Fruit fly (Drosophila melanogaster) whole organism, embryonic: ENCODE measurements around the gene Traf-like.

Experiments used
- CG12391 ChIP-seq: fragments of 200-800 bp; sonication (Bioruptor generic); optimal IDR thresholded peaks from 3 replicates; lab custom pipeline; 2018; ENCODE audit warnings: missing biosample characterization, mild to moderate bottlenecking, missing genetic modification characterization, moderate library complexity
- CG14860 ChIP-seq: fragments of 200-800 bp; sonication (Bioruptor generic); IDR thresholded peaks from 3 replicates; pipeline ENCODE4 v1.3.6; 2022; ENCODE audit warnings: missing biosample characterization, missing genetic modification characterization; ENCODE audit not compliant: partially characterized antibody
- CG15269 ChIP-seq: fragments of 200-800 bp; sonication (Bioruptor generic); optimal IDR thresholded peaks from 2 replicates; lab custom pipeline; 2018; ENCODE audit warnings: missing biosample characterization, mild to moderate bottlenecking, missing genetic modification characterization, moderate library complexity
- CG16813 ChIP-seq: fragments of 200-800 bp; sonication (Bioruptor generic); IDR thresholded peaks from 3 replicates; pipeline ENCODE4 v1.3.6; 2022; ENCODE audit warnings: missing biosample characterization, missing genetic modification characterization; ENCODE audit not compliant: partially characterized antibody
- CG3726 ChIP-seq: fragments of 200-800 bp; sonication (Bioruptor generic); IDR thresholded peaks from 3 replicates; pipeline ENCODE4, ENCODE4 v1.3.6; 2022; ENCODE audit warnings: missing biosample characterization, missing genetic modification characterization
- CG7963 ChIP-seq: fragments of 200-800 bp; sonication (Bioruptor generic); IDR thresholded peaks from 3 replicates; pipeline ENCODE4 v1.3.6; 2022; ENCODE audit warnings: missing biosample characterization, missing genetic modification characterization; ENCODE audit not compliant: partially characterized antibody
- CG8359 ChIP-seq: fragments of 200-800 bp; sonication (Bioruptor generic); optimal IDR thresholded peaks from 2 replicates; lab custom pipeline; 2017; ENCODE audit warnings: missing biosample characterization, mild to moderate bottlenecking, missing genetic modification characterization, borderline replicate concordance
- CG8388 ChIP-seq: fragments of 200-800 bp; sonication (Bioruptor generic); optimal IDR thresholded peaks from 2 replicates; lab custom pipeline; 2019; ENCODE audit warnings: missing biosample characterization, mild to moderate bottlenecking, missing genetic modification characterization, moderate library complexity
- D ChIP-seq, 2 experiments: fragments of 200-800 bp in 1 of 2; fragments of >200 bp in 1 of 2; sonication (Bioruptor generic) in 1 of 2; optimal IDR thresholded peaks; 2 replicates in 1 of 2; 3 replicates in 1 of 2; lab custom pipeline; 2017; ENCODE audit warnings: mild to moderate bottlenecking in 1 of 2, missing biosample characterization in 1 of 2, missing genetic modification characterization in 1 of 2, missing genetic modification reagents in 1 of 2
- Dref ChIP-seq: fragments of 200-800 bp; sonication (Bioruptor generic); IDR thresholded peaks from 2 replicates; pipeline ENCODE4 v1.3.6; 2022; ENCODE audit warnings: missing biosample characterization, missing genetic modification characterization
- HLH4C ChIP-seq: fragments of 200-800 bp; sonication (Bioruptor generic); IDR thresholded peaks from 3 replicates; pipeline ENCODE4 v1.3.6; 2022; ENCODE audit warnings: missing biosample characterization, missing genetic modification characterization; ENCODE audit not compliant: partially characterized antibody
- Hey ChIP-seq: fragments of 200-800 bp; sonication (Bioruptor generic); optimal IDR thresholded peaks from 3 replicates; lab custom pipeline; 2018; ENCODE audit warnings: missing biosample characterization, mild to moderate bottlenecking, missing genetic modification characterization
- Lhr ChIP-seq: fragments of 200-800 bp; sonication (Bioruptor generic); optimal IDR thresholded peaks from 3 replicates; lab custom pipeline; 2017; ENCODE audit warnings: mild to moderate bottlenecking, missing biosample characterization, missing genetic modification reagents, missing genetic modification characterization
- Lim3 ChIP-seq: fragments of 200-800 bp; sonication (Bioruptor generic); IDR thresholded peaks from 2 replicates; pipeline ENCODE4 v1.3.6; 2022; ENCODE audit warnings: missing biosample characterization, missing genetic modification characterization
- Neu2 ChIP-seq: fragments of 200-800 bp; sonication (Bioruptor generic); optimal IDR thresholded peaks from 3 replicates; lab custom pipeline; 2016; ENCODE audit warnings: missing biosample characterization, missing genetic modification characterization, borderline replicate concordance
- Scr ChIP-seq: fragments of 200-800 bp; sonication (Bioruptor generic); IDR thresholded peaks from 2 replicates; pipeline ENCODE4 v1.3.6; 2022; ENCODE audit warnings: missing biosample characterization, missing genetic modification characterization; ENCODE audit not compliant: partially characterized antibody
- Xrp1 ChIP-seq: fragments of 200-800 bp; sonication (Bioruptor generic); IDR thresholded peaks from 2 replicates; pipeline ENCODE4 v1.3.6; 2022; ENCODE audit warnings: missing biosample characterization, missing genetic modification characterization
- caup ChIP-seq: fragments of 200-800 bp; sonication (Bioruptor generic); optimal IDR thresholded peaks from 3 replicates; lab custom pipeline; 2017; ENCODE audit warnings: missing biosample characterization, mild to moderate bottlenecking, missing genetic modification characterization, moderate library complexity; ENCODE audit not compliant: severe bottlenecking
- dpn ChIP-seq, 2 experiments: fragments of 200-800 bp; sonication (Bioruptor generic); optimal IDR thresholded peaks; 3 replicates each; lab custom pipeline; 2016; ENCODE audit warnings: missing biosample characterization in 2 of 2, missing genetic modification characterization in 2 of 2
- eve ChIP-seq, 2 experiments: fragments of >200 bp; optimal IDR thresholded peaks; 2 replicates each; lab custom pipeline; 2017; ENCODE audit warnings: missing biosample characterization in 2 of 2, missing genetic modification characterization in 2 of 2
- fd96Cb ChIP-seq: fragments of 200-800 bp; sonication (Bioruptor generic); optimal IDR thresholded peaks from 2 replicates; lab custom pipeline; 2018; ENCODE audit warnings: missing biosample characterization, mild to moderate bottlenecking, missing genetic modification characterization, moderate library complexity
- fru ChIP-seq: fragments of >200 bp; optimal IDR thresholded peaks from 2 replicates; lab custom pipeline; 2017
- ind ChIP-seq: fragments of 200-800 bp; sonication (Bioruptor generic); optimal IDR thresholded peaks from 3 replicates; lab custom pipeline; 2016; ENCODE audit warnings: missing biosample characterization, missing genetic modification characterization
- inv ChIP-seq: fragments of 200-800 bp; sonication (Bioruptor generic); IDR thresholded peaks from 2 replicates; pipeline ENCODE4 v1.3.6; 2022; ENCODE audit warnings: missing biosample characterization, missing genetic modification characterization; ENCODE audit not compliant: partially characterized antibody
- lola ChIP-seq, 3 experiments: fragments of >200 bp in 2 of 3; fragments of 200-800 bp in 1 of 3; sonication (Bioruptor generic) in 1 of 3; optimal IDR thresholded peaks; 2 replicates each; lab custom pipeline; 2017 to 2019; ENCODE audit warnings: missing biosample characterization in 3 of 3, missing genetic modification characterization in 3 of 3, mild to moderate bottlenecking in 1 of 3, moderate library complexity in 1 of 3
- nerfin-2 ChIP-seq: fragments of 200-800 bp; sonication (Bioruptor generic); IDR thresholded peaks from 2 replicates; pipeline ENCODE4 v1.3.6; 2022; ENCODE audit warnings: missing biosample characterization, missing genetic modification characterization; ENCODE audit not compliant: partially characterized antibody
- pan ChIP-seq, 4 experiments: fragments of >200 bp in 3 of 4; fragments of 200-800 bp in 1 of 4; sonication (Bioruptor generic) in 1 of 4; optimal IDR thresholded peaks in 3 of 4; IDR thresholded peaks in 1 of 4; 2 replicates each; pipeline versions ENCODE4 v1.3.6 to Lab custom; 2017 to 2022; ENCODE audit warnings: missing biosample characterization in 2 of 4, missing genetic modification characterization in 2 of 4, mixed read lengths in 1 of 4
- phol ChIP-seq: fragments of 200-800 bp; sonication (Bioruptor generic); optimal IDR thresholded peaks from 3 replicates; lab custom pipeline; 2018; ENCODE audit warnings: missing biosample characterization, mild to moderate bottlenecking, missing genetic modification characterization, moderate library complexity
- prd ChIP-seq, 3 experiments: fragments of >200 bp in 2 of 3; fragments of 200-800 bp in 1 of 3; sonication (Bioruptor generic) in 1 of 3; optimal IDR thresholded peaks in 2 of 3; IDR thresholded peaks in 1 of 3; 2 replicates in 2 of 3; 3 replicates in 1 of 3; pipeline versions ENCODE4 v1.3.6 to Lab custom; 2017 to 2022; ENCODE audit warnings: missing biosample characterization in 1 of 3, missing genetic modification characterization in 1 of 3
- tgo ChIP-seq: fragments of 200-800 bp; sonication (Bioruptor generic); IDR thresholded peaks from 3 replicates; pipeline ENCODE4 v1.3.6; 2022; ENCODE audit warnings: missing biosample characterization, missing genetic modification characterization
- tna ChIP-seq: fragments of 200-800 bp; sonication (Bioruptor generic); IDR thresholded peaks from 2 replicates; pipeline ENCODE4 v1.3.6; 2022; ENCODE audit warnings: missing biosample characterization, missing genetic modification characterization; ENCODE audit not compliant: partially characterized antibody
- twi ChIP-seq: fragments of 200-800 bp; optimal IDR thresholded peaks from 2 replicates; lab custom pipeline; 2019; ENCODE audit warnings: missing biosample characterization, mild to moderate bottlenecking, missing genetic modification characterization, moderate library complexity
- usp ChIP-seq: fragments of >200 bp; optimal IDR thresholded peaks from 2 replicates; lab custom pipeline; 2017; ENCODE audit warnings: missing biosample characterization, missing genetic modification characterization

Traf-like gene

dm6 chrX:16414451-16415368, at the start of gene Traf-like (continued):
- TF ChIP-seq CG15269 (tag; lab: Kevin White, UChicago): peak; percentile 23
- peak; percentile 78 for TF ChIP-seq Neu2 (GFP tag; lab: Kevin White, UChicago)
- no peak for TF ChIP-seq prd (optimal IDR thresholded peaks at IDR 0.05; lab: Kevin White, UChicago)
- peak; percentile 8; the same call in 1 of the 3 replicates for TF ChIP-seq prd (GFP tag; IDR thresholded peaks at IDR 0.05; lab: Robert Waterston, UW)
- TF ChIP-seq phol: peak; percentile 23
- no peak for TF ChIP-seq caup (GFP tag; lab: Kevin White, UChicago)
- TF ChIP-seq CG8388: peak; percentile 1
- no peak for TF ChIP-seq ind (GFP tag; lab: Kevin White, UChicago)
- no peak for TF ChIP-seq eve (GFP tag; optimal IDR thresholded peaks at IDR 0.05; lab: Kevin White, UChicago)
- TF ChIP-seq Hey (tag; lab: Kevin White, UChicago): peak; percentile 23
- TF ChIP-seq twi (tag; lab: Kevin White, UChicago): no peak
- no peak for TF ChIP-seq lola (GFP tag; optimal IDR thresholded peaks at IDR 0.05; lab: Kevin White, UChicago)
- no peak for TF ChIP-seq CG8359 (GFP tag; lab: Kevin White, UChicago)
- TF ChIP-seq Lhr (GFP tag; lab: Kevin White, UChicago): no peak
- peak; percentile 50; the same call in 2 of the 3 replicates for TF ChIP-seq tgo (GFP tag; lab: Robert Waterston, UW)

- TF ChIP-seq nerfin-2 (GFP tag; lab: Robert Waterston, UW) (peak; percentile 43), fru (lab: Kevin White, UChicago) (no peak), Lim3 (no peak), dpn (GFP tag; optimal IDR thresholded peaks at IDR 0.05; lab: Kevin White, UChicago) (no peak), Scr (GFP tag; lab: Robert Waterston, UW) (peak; percentile 23), CG16813 (GFP tag; lab: Robert Waterston, UW) (peak; percentile 26; the same call in 1 of the 3 replicates), CG14860 (GFP tag; lab: Robert Waterston, UW) (peak; percentile 50; the same call in 2 of the 3 replicates), HLH4C (GFP tag; lab: Robert Waterston, UW) (peak; percentile 55; the same call in 2 of the 3 replicates), inv (GFP tag; lab: Robert Waterston, UW) (peak; percentile 36; the same call in 1 of the 2 replicates), CG7963 (peak; percentile 52; the same call in 2 of the 3 replicates), tna (peak; percentile 41; the same call in 1 of the 2 replicates), CG12391 (tag; lab: Kevin White, UChicago) (no peak), fd96Cb (no peak), Xrp1 (GFP tag; lab: Robert Waterston, UW) (no peak), Dref (no peak), pan (optimal IDR thresholded peaks at IDR 0.05; lab: Kevin White, UChicago) (no peak), pan (GFP tag; optimal IDR thresholded peaks at IDR 0.05 in 1 of 2, IDR thresholded peaks at IDR 0.05 in 1 of 2) (no peak), D (optimal IDR thresholded peaks at IDR 0.05; lab: Kevin White, UChicago) (no peak), D (GFP tag; optimal IDR thresholded peaks at IDR 0.05; lab: Kevin White, UChicago) (no peak), CG3726 (GFP tag; lab: Robert Waterston, UW) (no peak), usp (GFP tag; lab: Kevin White, UChicago) (no peak)
Measured at dm6 chrX:16368585-16368984, 46.3 kb upstream of the Traf-like start.
